Fruit fly (Drosophila melanogaster) S2 (cell line): ENCODE results near the gene upSET.

Experiments used
- CG8478 ChIP-seq: fragments of >200 bp; optimal IDR thresholded peaks from 2 replicates; lab custom pipeline; 2018
- CTCF ChIP-seq, 2 experiments: fragments of >200 bp; optimal IDR thresholded peaks; 2 replicates each; lab custom pipeline; 2018

dm6 chr3L:14050944-14051548, 49.1 kb downstream of the upSET start, which contains the start of gene CG6833:
- TF ChIP-seq CTCF (optimal IDR thresholded peaks at IDR 0.05; lab: Kevin White, UChicago) = no peak
- no peak for TF ChIP-seq CG8478 (lab: Kevin White, UChicago)
